Worm (Caenorhabditis elegans) whole organism, young adult: ENCODE data around the gene W10G11.1.

Source experiments
- B0019.2 ChIP-seq: fragments of 200-800 bp; sonication (Bioruptor generic); conservative IDR thresholded peaks from 2 replicates; pipeline ENCODE4 v1.3.6; 2022; ENCODE audit warnings: missing genetic modification reagents, missing genetic modification characterization, missing compliant biosample characterization
- B0261.1 ChIP-seq: sonication (generic microtip); optimal IDR thresholded peaks from 2 replicates; lab custom pipeline; 2016; ENCODE audit warnings: mild to moderate bottlenecking, missing genetic modification characterization, moderate library complexity, missing compliant biosample characterization
- B0336.3 ChIP-seq: fragments of 200-800 bp; sonication (Bioruptor generic); IDR thresholded peaks from 2 replicates; pipeline ENCODE4 v1.3.6; 2022; ENCODE audit warnings: missing genetic modification characterization, missing compliant biosample characterization
- D2030.7 ChIP-seq: fragments of 200-800 bp; sonication (Bioruptor generic); IDR thresholded peaks from 2 replicates; pipeline ENCODE4 v1.3.6; 2022; ENCODE audit warnings: missing genetic modification reagents, missing genetic modification characterization, missing compliant biosample characterization
- F37B4.10 ChIP-seq: fragments of 200-800 bp; sonication (Bioruptor generic); IDR thresholded peaks from 2 replicates; pipeline ENCODE4 v1.3.6; 2022; ENCODE audit warnings: missing genetic modification characterization, missing compliant biosample characterization
- F52B5.7 ChIP-seq: sonication (generic microtip); optimal IDR thresholded peaks from 2 replicates; lab custom pipeline; 2016; ENCODE audit warnings: mild to moderate bottlenecking, missing genetic modification characterization, missing compliant biosample characterization
- F55B11.4 ChIP-seq: sonication (generic microtip); optimal IDR thresholded peaks from 2 replicates; lab custom pipeline; 2016; ENCODE audit warnings: missing compliant biosample characterization, missing genetic modification characterization, borderline replicate concordance; ENCODE audit not compliant: insufficient read depth
- K12H6.12 ChIP-seq: fragments of 200-800 bp; sonication (Bioruptor generic); optimal IDR thresholded peaks from 2 replicates; lab custom pipeline; 2018; ENCODE audit warnings: mild to moderate bottlenecking, missing genetic modification characterization, missing compliant biosample characterization
- T26A5.8 ChIP-seq: sonication (generic microtip); optimal IDR thresholded peaks from 2 replicates; lab custom pipeline; 2016; ENCODE audit warnings: missing genetic modification characterization, missing compliant biosample characterization
- Y95B8A.8 ChIP-seq: fragments of 200-800 bp; sonication (Bioruptor generic); IDR thresholded peaks from 2 replicates; pipeline ENCODE4 v1.3.6; 2022; ENCODE audit warnings: missing genetic modification reagents, missing genetic modification characterization, missing compliant biosample characterization
- akir-1 ChIP-seq: fragments of 200-800 bp; sonication (Bioruptor generic); optimal IDR thresholded peaks from 2 replicates; lab custom pipeline; 2018; ENCODE audit warnings: mild to moderate bottlenecking, missing genetic modification characterization, moderate library complexity, missing compliant biosample characterization
- ama-1 ChIP-seq, 3 experiments: fragments of 150-350 bp in 1 of 3; sonication (generic microtip) in 2 of 3; optimal IDR thresholded peaks; 2 replicates each; lab custom pipeline; 2014 to 2018; ENCODE audit warnings: missing biosample characterization in 2 of 3, missing genetic modification characterization in 2 of 3, missing genetic modification reagents in 2 of 3
- athp-1 ChIP-seq: sonication (generic microtip); optimal IDR thresholded peaks from 2 replicates; lab custom pipeline; 2017; ENCODE audit warnings: mild to moderate bottlenecking, missing genetic modification characterization, missing compliant biosample characterization
- attf-3 ChIP-seq: fragments of 200-800 bp; sonication (Bioruptor generic); conservative IDR thresholded peaks from 2 replicates; pipeline ENCODE4 v1.3.6; 2022; ENCODE audit warnings: missing genetic modification reagents, missing genetic modification characterization, missing compliant biosample characterization
- cebp-2 ChIP-seq: fragments of 200-800 bp; sonication (Bioruptor generic); IDR thresholded peaks from 2 replicates; pipeline ENCODE4 v1.3.6; 2022; ENCODE audit warnings: missing genetic modification characterization, missing compliant biosample characterization
- ceh-27 ChIP-seq: fragments of 200-800 bp; sonication (Bioruptor generic); optimal IDR thresholded peaks from 2 replicates; lab custom pipeline; 2018; ENCODE audit warnings: mild to moderate bottlenecking, missing genetic modification characterization, moderate library complexity, missing compliant biosample characterization
- chd-7 ChIP-seq: sonication (generic microtip); optimal IDR thresholded peaks from 2 replicates; lab custom pipeline; 2016; ENCODE audit warnings: mild to moderate bottlenecking, missing genetic modification characterization, moderate library complexity, missing compliant biosample characterization
- dox-1 ChIP-seq: fragments of 200-800 bp; sonication (Bioruptor generic); IDR thresholded peaks from 2 replicates; pipeline ENCODE4 v1.3.6; 2022; ENCODE audit warnings: missing genetic modification reagents, missing genetic modification characterization, missing compliant biosample characterization
- egl-18 ChIP-seq: fragments of 200-800 bp; sonication (Bioruptor generic); IDR thresholded peaks from 2 replicates; pipeline ENCODE4 v1.3.6; 2022; ENCODE audit warnings: missing genetic modification reagents, missing genetic modification characterization, missing compliant biosample characterization
- fkh-3 ChIP-seq: sonication (generic microtip); optimal IDR thresholded peaks from 2 replicates; lab custom pipeline; 2016; ENCODE audit warnings: mild to moderate bottlenecking, missing genetic modification characterization, missing compliant biosample characterization
- gei-17 ChIP-seq: fragments of 200-800 bp; sonication (Bioruptor generic); optimal IDR thresholded peaks from 2 replicates; lab custom pipeline; 2018; ENCODE audit warnings: mild to moderate bottlenecking, missing genetic modification characterization, missing compliant biosample characterization
- hlh-12 ChIP-seq: sonication (generic microtip); optimal IDR thresholded peaks from 2 replicates; lab custom pipeline; 2016; ENCODE audit warnings: missing genetic modification characterization, missing compliant biosample characterization
- hlh-26 ChIP-seq: fragments of 200-800 bp; sonication (Bioruptor generic); conservative IDR thresholded peaks from 2 replicates; pipeline ENCODE4 v1.3.6; 2022; ENCODE audit warnings: missing genetic modification reagents, missing genetic modification characterization, missing compliant biosample characterization
- hmg-1.2 ChIP-seq: fragments of 200-800 bp; sonication (Bioruptor generic); IDR thresholded peaks from 2 replicates; pipeline ENCODE4 v1.3.6; 2022; ENCODE audit warnings: missing genetic modification reagents, missing genetic modification characterization, missing compliant biosample characterization
- hmg-20 ChIP-seq: fragments of 200-800 bp; sonication (Bioruptor generic); IDR thresholded peaks from 2 replicates; pipeline ENCODE4 v1.3.6; 2022; ENCODE audit warnings: missing genetic modification reagents, missing genetic modification characterization, missing compliant biosample characterization
- hrde-1 ChIP-seq: sonication (generic microtip); optimal IDR thresholded peaks from 2 replicates; lab custom pipeline; 2016; ENCODE audit warnings: missing genetic modification characterization, mild to moderate bottlenecking, missing compliant biosample characterization, moderate library complexity, missing genotype, missing genetic modification reagents, borderline replicate concordance
- let-526 ChIP-seq: fragments of 200-800 bp; sonication (Bioruptor generic); IDR thresholded peaks from 2 replicates; pipeline ENCODE4 v1.3.6; 2022; ENCODE audit warnings: missing genetic modification reagents, missing genetic modification characterization, missing compliant biosample characterization
- let-607 ChIP-seq, 2 experiments: fragments of 200-800 bp in 1 of 2; sonication (Bioruptor generic) in 1 of 2; sonication (generic microtip) in 1 of 2; optimal IDR thresholded peaks; 2 replicates each; lab custom pipeline; 2016 to 2018; ENCODE audit warnings: mild to moderate bottlenecking in 2 of 2, missing compliant biosample characterization in 2 of 2, missing genetic modification characterization in 2 of 2, moderate library complexity in 2 of 2, missing genotype in 1 of 2
- lin-26 ChIP-seq: fragments of 200-800 bp; sonication (Bioruptor generic); IDR thresholded peaks from 2 replicates; pipeline ENCODE4 v1.3.6; 2022; ENCODE audit warnings: missing genetic modification reagents, missing genetic modification characterization, missing compliant biosample characterization
- lsl-1 ChIP-seq: fragments of 200-800 bp; sonication (Bioruptor generic); optimal IDR thresholded peaks from 2 replicates; lab custom pipeline; 2018; ENCODE audit warnings: mild to moderate bottlenecking, missing genetic modification characterization, moderate library complexity, missing compliant biosample characterization
- madf-10 ChIP-seq: sonication (generic microtip); optimal IDR thresholded peaks from 2 replicates; lab custom pipeline; 2016; ENCODE audit warnings: mild to moderate bottlenecking, missing genetic modification characterization, missing compliant biosample characterization
- madf-8 ChIP-seq: fragments of 200-800 bp; sonication (Bioruptor generic); conservative IDR thresholded peaks from 2 replicates; pipeline ENCODE4 v1.3.6; 2022; ENCODE audit warnings: missing genetic modification reagents, missing genetic modification characterization, missing compliant biosample characterization
- mcd-1 ChIP-seq: fragments of 200-800 bp; sonication (Bioruptor generic); IDR thresholded peaks from 2 replicates; pipeline ENCODE4 v1.3.6; 2022; ENCODE audit warnings: missing genetic modification reagents, missing genetic modification characterization, missing compliant biosample characterization
- mel-28 ChIP-seq: sonication (generic microtip); optimal IDR thresholded peaks from 2 replicates; lab custom pipeline; 2016; ENCODE audit warnings: borderline replicate concordance, mild to moderate bottlenecking, missing genetic modification characterization, missing compliant biosample characterization
- repo-1 ChIP-seq: sonication (generic microtip); optimal IDR thresholded peaks from 2 replicates; lab custom pipeline; 2017; ENCODE audit warnings: mild to moderate bottlenecking, missing genetic modification characterization, missing compliant biosample characterization
- rpc-1 ChIP-seq, 2 experiments: fragments of 150-350 bp in 1 of 2; sonication (generic microtip) in 1 of 2; optimal IDR thresholded peaks; 2 replicates each; lab custom pipeline; 2014 to 2018; ENCODE audit warnings: missing biosample characterization in 1 of 2, missing genetic modification characterization in 1 of 2, missing genetic modification reagents in 1 of 2, missing genotype in 1 of 2
- sdz-38 ChIP-seq: sonication (generic microtip); optimal IDR thresholded peaks from 2 replicates; lab custom pipeline; 2016; ENCODE audit warnings: missing genotype, missing genetic modification characterization, missing compliant biosample characterization
- snpc-4 ChIP-seq, 5 experiments: fragments of 150-350 bp in 1 of 5; sonication (generic microtip) in 4 of 5; optimal IDR thresholded peaks; 2 replicates each; lab custom pipeline; 2014 to 2018; ENCODE audit warnings: missing genetic modification characterization in 5 of 5, missing biosample characterization in 3 of 5, antibody characterized with exemption in 2 of 5, mild to moderate bottlenecking in 2 of 5, missing compliant biosample characterization in 2 of 5, missing genotype in 2 of 5, moderate library complexity in 2 of 5, missing genetic modification reagents in 1 of 5
- tbp1 ChIP-seq: fragments of 200-800 bp; sonication (Bioruptor generic); optimal IDR thresholded peaks from 2 replicates; lab custom pipeline; 2018; ENCODE audit warnings: mild to moderate bottlenecking, missing genetic modification characterization, missing compliant biosample characterization
- tbx-9 ChIP-seq: sonication (generic microtip); optimal IDR thresholded peaks from 2 replicates; lab custom pipeline; 2016; ENCODE audit warnings: borderline replicate concordance, missing genetic modification characterization, inconsistent platforms, missing compliant biosample characterization
- zfh-2 ChIP-seq: fragments of 200-800 bp; sonication (Bioruptor generic); conservative IDR thresholded peaks from 2 replicates; pipeline ENCODE4 v1.3.6; 2022; ENCODE audit warnings: missing genetic modification reagents, missing genetic modification characterization, missing compliant biosample characterization
- zim-3 ChIP-seq: sonication (generic microtip); optimal IDR thresholded peaks from 2 replicates; lab custom pipeline; 2017; ENCODE audit warnings: mild to moderate bottlenecking, missing genetic modification characterization, moderate library complexity, missing compliant biosample characterization
- ztf-22 ChIP-seq: fragments of 200-800 bp; sonication (Bioruptor generic); optimal IDR thresholded peaks from 2 replicates; lab custom pipeline; 2018; ENCODE audit warnings: mild to moderate bottlenecking, missing genetic modification characterization, moderate library complexity, missing compliant biosample characterization
- ztf-3 ChIP-seq: fragments of 200-800 bp; sonication (Bioruptor generic); optimal IDR thresholded peaks from 2 replicates; lab custom pipeline; 2018; ENCODE audit warnings: mild to moderate bottlenecking, missing genetic modification characterization, missing compliant biosample characterization
- ztf-6 ChIP-seq: fragments of 200-800 bp; sonication (Bioruptor generic); IDR thresholded peaks from 2 replicates; pipeline ENCODE4 v1.3.6; 2022; ENCODE audit warnings: missing genetic modification reagents, missing genetic modification characterization, missing compliant biosample characterization

W10G11.1 gene

DNA sequence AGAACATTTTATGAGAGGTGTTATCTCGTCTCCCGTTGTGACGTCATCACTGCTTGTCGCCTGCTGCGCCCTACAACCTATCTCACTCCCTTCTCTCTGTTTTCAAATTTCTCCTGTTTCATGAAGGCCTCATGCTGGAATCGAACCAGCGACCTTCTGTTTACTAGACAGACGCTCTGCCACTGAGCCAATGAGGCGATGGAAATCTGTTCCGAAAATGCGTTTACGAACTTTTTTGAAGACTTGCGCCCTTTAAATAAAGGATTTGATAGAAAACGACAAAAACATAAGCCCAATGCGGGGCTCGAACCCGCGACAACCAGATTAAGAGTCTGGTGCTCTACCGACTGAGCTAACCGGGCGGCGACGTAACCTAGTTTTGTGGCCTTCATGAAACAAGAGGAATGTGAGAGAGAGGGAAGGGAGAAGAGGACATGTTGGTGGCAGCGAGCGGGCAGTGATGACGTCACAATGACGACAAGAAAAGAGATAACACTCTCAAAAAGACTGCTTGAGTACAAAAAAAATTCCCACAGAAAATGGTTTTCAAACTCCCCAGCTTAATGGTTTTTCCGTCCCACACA lies 41.4 kb downstream of the W10G11.1 start, which contains the start of gene clec-126:
TSS of gene clec-126 (plus strand) at position 534 of the 584 bp plus-strand sequence.
- TF ChIP-seq gei-17 (peak; percentile 73), ztf-6 (GFP tag; lab: Robert Waterston, UW) (peak; percentile 80), Y95B8A.8 (GFP tag; lab: Robert Waterston, UW) (0 out of 2 replicates have a peak, but pooled peaks have one; percentile 21), zim-3 (peak; percentile 46), attf-3 (peak; percentile 62; the same call in 1 of the 2 replicates), athp-1 (tag; lab: Kevin White, UChicago) (peak; percentile 87), let-607 (tag; optimal IDR thresholded peaks at IDR 0.05; lab: Kevin White, UChicago) (peak; percentile 11 to 75), egl-18 (GFP tag; lab: Robert Waterston, UW) (no peak), tbp1 (GFP tag; lab: Kevin White, UChicago) (peak; percentile 92), D2030.7 (GFP tag; lab: Robert Waterston, UW) (peak; percentile 89), hlh-26 (GFP tag; lab: Robert Waterston, UW) (no peak), ztf-3 (GFP tag; lab: Kevin White, UChicago) (no peak), mcd-1 (GFP tag; lab: Robert Waterston, UW) (peak; percentile 84), lin-26 (GFP tag; lab: Robert Waterston, UW) (peak; percentile 87), hlh-12 (peak; percentile 29), B0336.3 (peak; percentile 91), ama-1 (optimal IDR thresholded peaks at IDR 0.05; lab: Kevin White, UChicago) (no peak), ama-1 (GFP tag; optimal IDR thresholded peaks at IDR 0.05; lab: Kevin White, UChicago) (peak; percentile 30 to 71), madf-8 (GFP tag; lab: Robert Waterston, UW) (0 out of 2 replicates have a peak, but pooled peaks have one; percentile 11), fkh-3 (tag; lab: Kevin White, UChicago) (peak; percentile 42), mel-28 (tag; lab: Kevin White, UChicago) (no peak), akir-1 (GFP tag; lab: Kevin White, UChicago) (no peak), T26A5.8 (tag; lab: Kevin White, UChicago) (no peak), K12H6.12 (tag; lab: Kevin White, UChicago) (peak; percentile 62), F37B4.10 (GFP tag; lab: Robert Waterston, UW) (0 out of 2 replicates have a peak, but pooled peaks have one; percentile 10), cebp-2 (GFP tag; lab: Robert Waterston, UW) (no peak), snpc-4 (GFP tag; optimal IDR thresholded peaks at IDR 0.05; lab: Kevin White, UChicago) (peak; percentile 75), snpc-4 (tag; optimal IDR thresholded peaks at IDR 0.05; lab: Kevin White, UChicago) (peak; percentile 50 to 85 (median 82)), sdz-38 (tag; lab: Kevin White, UChicago) (no peak), madf-10 (tag; lab: Kevin White, UChicago) (peak; percentile 87), F52B5.7 (tag; lab: Kevin White, UChicago) (peak; percentile 51), hmg-1.2 (GFP tag; lab: Robert Waterston, UW) (peak; percentile 77), dox-1 (GFP tag; lab: Robert Waterston, UW) (peak; percentile 89), ceh-27 (GFP tag; lab: Kevin White, UChicago) (peak; percentile 45), hmg-20 (0 out of 2 replicates have a peak, but pooled peaks have one; percentile 47), let-526 (GFP tag; lab: Robert Waterston, UW) (no peak), rpc-1 (optimal IDR thresholded peaks at IDR 0.05; lab: Kevin White, UChicago) (peak; percentile 88), rpc-1 (tag; optimal IDR thresholded peaks at IDR 0.05; lab: Kevin White, UChicago) (peak; percentile 89), ztf-22 (GFP tag; lab: Kevin White, UChicago) (peak; percentile 56), tbx-9 (tag; lab: Kevin White, UChicago) (no peak), hrde-1 (tag; lab: Kevin White, UChicago) (peak; percentile 56), zfh-2 (GFP tag; lab: Robert Waterston, UW) (peak; percentile 50; the same call in 1 of the 2 replicates), repo-1 (tag; lab: Kevin White, UChicago) (peak; percentile 90), chd-7 (tag; lab: Kevin White, UChicago) (peak; percentile 59), B0019.2 (GFP tag; lab: Robert Waterston, UW) (0 out of 2 replicates have a peak, but pooled peaks have one; percentile 6), B0261.1 (tag; lab: Kevin White, UChicago) (peak; percentile 97), lsl-1 (GFP tag; lab: Kevin White, UChicago) (peak; percentile 66), F55B11.4 (tag; lab: Kevin White, UChicago) (no peak)
